Worm (Caenorhabditis elegans) whole organism, early embryonic: Measurements from ENCODE around the gene fbxc-32.
"Not testable (repeated sequence)": the region's sequence is repeated elsewhere in the genome, so short reads cannot be mapped to it uniquely, and the experiment has no call there.

Source experiments
- B0310.2 ChIP-seq: sonication (generic microtip); optimal IDR thresholded peaks from 2 replicates; lab custom pipeline; 2016; ENCODE audit warnings: mild to moderate bottlenecking, missing genetic modification characterization, missing compliant biosample characterization
- F13C5.2 ChIP-seq: sonication (generic microtip); optimal IDR thresholded peaks from 2 replicates; lab custom pipeline; 2017; ENCODE audit warnings: mild to moderate bottlenecking, missing genetic modification characterization, inconsistent platforms, missing compliant biosample characterization
- aly-1 ChIP-seq: sonication (generic microtip); optimal IDR thresholded peaks from 2 replicates; lab custom pipeline; 2016; ENCODE audit warnings: missing genetic modification characterization, missing compliant biosample characterization
- ama-1 ChIP-seq: fragments of 150-350 bp; optimal IDR thresholded peaks from 2 replicates; lab custom pipeline; 2014
- ceh-13 ChIP-seq: fragments of 200-800 bp; sonication (Bioruptor generic); optimal IDR thresholded peaks from 2 replicates; lab custom pipeline; 2018; ENCODE audit warnings: mild to moderate bottlenecking, missing genetic modification characterization, missing compliant biosample characterization
- ceh-36 ChIP-seq: sonication (generic microtip); optimal IDR thresholded peaks from 2 replicates; lab custom pipeline; 2016; ENCODE audit warnings: missing genetic modification characterization, inconsistent platforms, missing compliant biosample characterization
- ets-7 ChIP-seq: sonication (generic microtip); optimal IDR thresholded peaks from 2 replicates; lab custom pipeline; 2016; ENCODE audit warnings: missing genotype, missing genetic modification characterization, missing compliant biosample characterization
- flt-1 ChIP-seq: fragments of 200-800 bp; sonication (Bioruptor generic); IDR thresholded peaks from 2 replicates; pipeline ENCODE4 v1.3.6; 2022; ENCODE audit warnings: missing genetic modification characterization, missing compliant biosample characterization
- hmbx-1 ChIP-seq: sonication (generic microtip); optimal IDR thresholded peaks from 2 replicates; lab custom pipeline; 2016; ENCODE audit warnings: mild to moderate bottlenecking, missing genetic modification characterization, missing compliant biosample characterization
- hmg-4 ChIP-seq: fragments of 200-800 bp; sonication (Bioruptor generic); optimal IDR thresholded peaks from 2 replicates; lab custom pipeline; 2018; ENCODE audit warnings: mild to moderate bottlenecking, missing genetic modification characterization, missing compliant biosample characterization
- hnd-1 ChIP-seq: sonication (generic microtip); optimal IDR thresholded peaks from 2 replicates; lab custom pipeline; 2016; ENCODE audit warnings: missing genetic modification characterization, missing compliant biosample characterization
- pes-1 ChIP-seq: fragments of 200-800 bp; sonication (Bioruptor generic); IDR thresholded peaks from 2 replicates; pipeline ENCODE4 v1.3.6; 2022; ENCODE audit warnings: missing genetic modification reagents, missing genetic modification characterization, missing compliant biosample characterization
- scrt-1 ChIP-seq: fragments of 200-800 bp; sonication (Bioruptor generic); IDR thresholded peaks from 2 replicates; pipeline ENCODE4 v1.3.6; 2022; ENCODE audit warnings: missing genetic modification characterization, missing compliant biosample characterization
- sea-1 ChIP-seq: fragments of 200-800 bp; sonication (Bioruptor generic); conservative IDR thresholded peaks from 2 replicates; pipeline ENCODE4 v1.3.6; 2022; ENCODE audit warnings: missing genetic modification characterization, missing compliant biosample characterization
- tbx-11 ChIP-seq: fragments of 200-800 bp; sonication (Bioruptor generic); IDR thresholded peaks from 2 replicates; pipeline ENCODE4 v1.3.6; 2022; ENCODE audit warnings: missing genetic modification characterization, missing compliant biosample characterization
- tbx-37 ChIP-seq: fragments of 200-800 bp; sonication (Bioruptor generic); conservative IDR thresholded peaks from 2 replicates; pipeline ENCODE4 v1.3.6; 2022; ENCODE audit warnings: missing genetic modification reagents, missing genetic modification characterization, missing compliant biosample characterization
- tra-4 ChIP-seq: sonication (generic microtip); optimal IDR thresholded peaks from 2 replicates; lab custom pipeline; 2017; ENCODE audit warnings: missing genetic modification characterization, missing compliant biosample characterization

fbxc-32 gene

ce11 chrII:972850-973249, 24.9 kb upstream of the fbxc-32 start, which contains the start of gene C32B5.15:
Gene C32B5.15 (minus strand): TSS chrII:972950.
- TF ChIP-seq B0310.2 (tag; lab: Kevin White, UChicago) (no peak), hmbx-1 (tag; lab: Kevin White, UChicago) (no peak), ceh-13 (GFP tag; lab: Kevin White, UChicago) (no peak), tbx-11 (no peak), tbx-37 (GFP tag; lab: Robert Waterston, UW) (no peak), hmg-4 (no peak), hnd-1 (tag; lab: Kevin White, UChicago) (no peak), ama-1 (lab: Kevin White, UChicago) (no peak), pes-1 (no peak), tra-4 (tag; lab: Kevin White, UChicago) (no peak), ceh-36 (tag; lab: Kevin White, UChicago) (no peak), F13C5.2 (no peak), aly-1 (no peak)

ce11 chrII:968106-968505, 20.1 kb upstream of the fbxc-32 start, which contains the start of gene C32B5.6:
Gene C32B5.6 (plus strand): TSS chrII:968406.
- not testable (repeated sequence) for TF ChIP-seq scrt-1 (GFP tag; lab: Robert Waterston, UW); ceh-13 (GFP tag; lab: Kevin White, UChicago); flt-1 (GFP tag; lab: Robert Waterston, UW)

- TF ChIP-seq scrt-1 (GFP tag; lab: Robert Waterston, UW); ets-7 (tag; lab: Kevin White, UChicago); hnd-1 (tag; lab: Kevin White, UChicago): not testable (repeated sequence)
These were observed 19.0 kb upstream of the fbxc-32 start, which contains the start of gene fbxc-18 for ce11 chrII:966962-967361. Gene fbxc-18 (minus strand): TSS chrII:967062.

ce11 chrII:961961-962360, 14.0 kb upstream of the fbxc-32 start, which contains the start of gene C32B5.13:
Gene C32B5.13 (minus strand): TSS chrII:962061.
- TF ChIP-seq tbx-37 (GFP tag; lab: Robert Waterston, UW) (no peak), ama-1 (lab: Kevin White, UChicago) (no peak), flt-1 (GFP tag; lab: Robert Waterston, UW) (no peak), hnd-1 (tag; lab: Kevin White, UChicago) (no peak)

ce11 chrII:960218-960617, 12.2 kb upstream of the fbxc-32 start, which contains the start of the genes C32B5.18 and C32B5.7:
Gene C32B5.18 (plus strand): TSS chrII:960518.
Gene C32B5.7 (plus strand): TSS chrII:960528.
- TF ChIP-seq ama-1 (lab: Kevin White, UChicago) (no peak), hmg-4 (peak; percentile 6)

ce11 chrII:958618-959017, 10.6 kb upstream of the fbxc-32 start, which contains the start of gene sdz-4:
Gene sdz-4 (plus strand): TSS chrII:958918.
- TF ChIP-seq aly-1 = no peak
- TF ChIP-seq B0310.2 (tag; lab: Kevin White, UChicago) = no peak
- no peak for TF ChIP-seq ama-1 (lab: Kevin White, UChicago)
- no peak for TF ChIP-seq tbx-37 (GFP tag; lab: Robert Waterston, UW)
- TF ChIP-seq ceh-36 (tag; lab: Kevin White, UChicago) = no peak
- no peak for TF ChIP-seq ets-7 (tag; lab: Kevin White, UChicago)
- TF ChIP-seq scrt-1 (GFP tag; lab: Robert Waterston, UW) = no peak
- no peak for TF ChIP-seq pes-1
- no peak for TF ChIP-seq tbx-11

ce11 chrII:954626-955025, 6.6 kb upstream of the fbxc-32 start, which contains the start of gene fbxc-7:
Gene fbxc-7 (plus strand): TSS chrII:954926.
- TF ChIP-seq tbx-37 (GFP tag; lab: Robert Waterston, UW); aly-1; sea-1 (GFP tag; lab: Robert Waterston, UW): not testable (repeated sequence)

- no peak for TF ChIP-seq sea-1 (GFP tag; lab: Robert Waterston, UW)
These were observed 5.1 kb upstream of the fbxc-32 start for ce11 chrII:953052-953451.

- no peak for TF ChIP-seq hmg-4
- TF ChIP-seq tra-4 (tag; lab: Kevin White, UChicago) = no peak
- no peak for TF ChIP-seq B0310.2 (tag; lab: Kevin White, UChicago)
- TF ChIP-seq ceh-36 (tag; lab: Kevin White, UChicago) = no peak
- TF ChIP-seq hmbx-1 (tag; lab: Kevin White, UChicago) = no peak
- no peak for TF ChIP-seq flt-1 (GFP tag; lab: Robert Waterston, UW)
These were observed 2.4 kb upstream of the fbxc-32 start for ce11 chrII:950374-950773.

- TF ChIP-seq hnd-1 (tag; lab: Kevin White, UChicago) = no peak
- no peak for TF ChIP-seq ceh-36 (tag; lab: Kevin White, UChicago)
- TF ChIP-seq hmg-4 = no peak
These were observed 4.2 kb downstream of the fbxc-32 start, which contains the start of gene clec-43 for ce11 chrII:943773-944172. Gene clec-43 (plus strand): TSS chrII:944066.
